Worm (Caenorhabditis elegans): ENCODE results near the gene lfi-1.
A peak's percentile ranks its signal among the peaks of the same experiment; 100 is the strongest.

The lfi-1 gene

ce11 chrX:4970863-4971345 lies 5.7 kb upstream of the lfi-1 start, which contains the start of gene calu-1 (continued):
- TF ChIP-seq nhr-111 (GFP tag; optimal IDR thresholded peaks at IDR 0.05) = no peak
- TF ChIP-seq Y75B8A.6 (GFP tag; IDR thresholded peaks at IDR 0.05) = no peak
- no peak for TF ChIP-seq nhr-41 (GFP tag; IDR thresholded peaks at IDR 0.05)
- no peak for TF ChIP-seq D1046.2 (GFP tag; IDR thresholded peaks at IDR 0.05)
- TF ChIP-seq F26F4.8 (GFP tag; conservative IDR thresholded peaks at IDR 0.05) = no peak
- TF ChIP-seq arid-1 (GFP tag; conservative IDR thresholded peaks at IDR 0.05) = no peak
- TF ChIP-seq hif-1 (tag; optimal IDR thresholded peaks at IDR 0.05) = no peak
- no peak for TF ChIP-seq sdz-12 (GFP tag; optimal IDR thresholded peaks at IDR 0.05)
- TF ChIP-seq ZK546.5 (tag; optimal IDR thresholded peaks at IDR 0.05) = no peak
- no peak for TF ChIP-seq spr-3 (GFP tag; optimal IDR thresholded peaks at IDR 0.05)
- no peak for TF ChIP-seq ceh-20 (GFP tag; IDR thresholded peaks at IDR 0.05)
- no peak for TF ChIP-seq ctbp-1 (GFP tag; IDR thresholded peaks at IDR 0.05)
- no peak for TF ChIP-seq dmd-9 (GFP tag; IDR thresholded peaks at IDR 0.05)
- TF ChIP-seq gei-8 (GFP tag; optimal IDR thresholded peaks at IDR 0.05) = no peak
- peak in 1 of 2 experiments; percentile 5 for TF ChIP-seq daf-16 (GFP tag; optimal IDR thresholded peaks at IDR 0.05)
- peak; percentile 18 for TF ChIP-seq daf-16 (tag; optimal IDR thresholded peaks at IDR 0.05)
- no peak for TF ChIP-seq egl-27 (tag; optimal IDR thresholded peaks at IDR 0.05)
- no peak for TF ChIP-seq saeg-2 (GFP tag; IDR thresholded peaks at IDR 0.05)
- 0 out of 2 replicates have a peak, but pooled peaks have one; percentile 32 for TF ChIP-seq php-3 (GFP tag; IDR thresholded peaks at IDR 0.05)

ce11 chrX:4971427-4971826 lies 5.2 kb upstream of the lfi-1 start:
- TF ChIP-seq nhr-42 (GFP tag; IDR thresholded peaks at IDR 0.05) (0 out of 2 replicates have a peak, but pooled peaks have one; percentile 21), unc-62 (GFP tag; optimal IDR thresholded peaks at IDR 0.05 in 1 of 2) (peak in 1 of 2 experiments; percentile 88), unc-62 (tag; optimal IDR thresholded peaks at IDR 0.05) (no peak), zip-11 (GFP tag; IDR thresholded peaks at IDR 0.05) (no peak), dmd-9 (GFP tag; IDR thresholded peaks at IDR 0.05) (no peak), nhr-28 (tag; optimal IDR thresholded peaks at IDR 0.05) (peak; percentile 50), ceh-20 (GFP tag; IDR thresholded peaks at IDR 0.05) (0 out of 2 replicates have a peak, but pooled peaks have one; percentile 13), hlh-30 (tag; optimal IDR thresholded peaks at IDR 0.05; ENCODE audit: insufficient read depth) (peak; percentile 93), lin-13 (GFP tag; optimal IDR thresholded peaks at IDR 0.05) (peak; percentile 10), zfp-2 (tag; optimal IDR thresholded peaks at IDR 0.05) (no peak), duxl-1 (tag; optimal IDR thresholded peaks at IDR 0.05; ENCODE audit: poor library complexity) (peak; percentile 35), nhr-76 (tag; optimal IDR thresholded peaks at IDR 0.05) (no peak), nhr-111 (GFP tag; optimal IDR thresholded peaks at IDR 0.05) (no peak), dve-1 (tag; optimal IDR thresholded peaks at IDR 0.05; ENCODE audit: insufficient read depth) (peak; percentile 59), lin-1 (GFP tag; IDR thresholded peaks at IDR 0.05) (0 out of 2 replicates have a peak, but pooled peaks have one; percentile 32), lsy-2 (tag; optimal IDR thresholded peaks at IDR 0.05) (peak; percentile 6 to 29), hlh-11 (tag; optimal IDR thresholded peaks at IDR 0.05) (peak; percentile 40), F49E8.2 (tag; optimal IDR thresholded peaks at IDR 0.05; ENCODE audit: borderline replicate concordance) (no peak), mxl-3 (GFP tag; optimal IDR thresholded peaks at IDR 0.05) (peak; percentile 67), R02D3.7 (tag; optimal IDR thresholded peaks at IDR 0.05) (no peak), lin-38 (GFP tag; IDR thresholded peaks at IDR 0.05) (no peak), aha-1 (tag) (peak; percentile 91), F44E2.7 (GFP tag; IDR thresholded peaks at IDR 0.05) (no peak), dpl-1 (GFP tag; optimal IDR thresholded peaks at IDR 0.05) (peak; percentile 23), vab-7 (GFP tag; IDR thresholded peaks at IDR 0.05) (no peak), lir-3 (tag; optimal IDR thresholded peaks at IDR 0.05) (no peak), dmd-6 (GFP tag; IDR thresholded peaks at IDR 0.05) (peak; percentile 35), pha-4 (GFP tag; IDR thresholded peaks at IDR 0.05) (peak; percentile 61; the same call in 1 of the 2 replicates), pha-4 (tag; optimal IDR thresholded peaks at IDR 0.05) (peak; percentile 40), hmg-1.1 (GFP tag; IDR thresholded peaks at IDR 0.05) (peak; percentile 63), nhr-6 (tag; optimal IDR thresholded peaks at IDR 0.05) (peak; percentile 41), rbr-2 (tag; optimal IDR thresholded peaks at IDR 0.05) (peak; percentile 34), madf-5 (GFP tag; IDR thresholded peaks at IDR 0.05) (no peak), unc-130 (GFP tag; optimal IDR thresholded peaks at IDR 0.05) (no peak), arid-1 (GFP tag; conservative IDR thresholded peaks at IDR 0.05) (no peak)

Measured in whole organism, L4 larva.